Worm (Caenorhabditis elegans): ENCODE measurements around the gene R10H10.4.

ce11 chrIV:10373772-10374288, 20.9 kb downstream of the R10H10.4 start, which contains the start of gene mpz-5:
- TF ChIP-seq unc-120 (tag; optimal IDR thresholded peaks at IDR 0.05; ENCODE audit: poor library complexity, severe bottlenecking) = no peak
- no peak for TF ChIP-seq nhr-2 (tag; optimal IDR thresholded peaks at IDR 0.05)

All from whole organism, mixed stage, embryonic.